Worm (Caenorhabditis elegans): ENCODE results near the gene srh-237.

DNA sequence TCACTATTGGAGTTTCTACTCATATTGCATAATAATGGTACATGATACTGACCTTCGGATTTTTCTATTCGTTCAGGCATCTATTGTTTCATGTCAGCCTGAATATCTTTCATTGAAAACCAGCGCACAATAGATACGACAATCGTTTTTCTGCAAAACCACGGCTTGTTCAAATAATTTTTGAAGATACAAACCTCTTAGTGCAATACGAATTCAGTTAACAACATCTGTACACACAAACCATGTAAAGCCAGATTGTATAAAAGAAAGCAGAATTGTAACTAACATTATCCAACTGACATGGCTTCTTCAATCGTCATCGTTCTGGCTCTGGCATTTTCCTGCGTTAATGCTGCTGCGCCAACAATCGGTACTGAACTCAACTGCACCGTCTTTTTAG is 15.3 kb downstream of the srh-237 start, which contains the start of gene ZK218.7:
- no peak for TF ChIP-seq ama-1 (optimal IDR thresholded peaks at IDR 0.05)
- no peak for TF ChIP-seq ceh-36 (tag; optimal IDR thresholded peaks at IDR 0.05)
- TF ChIP-seq ets-7 (tag; optimal IDR thresholded peaks at IDR 0.05), result no peak
- TF ChIP-seq B0310.2 (tag; optimal IDR thresholded peaks at IDR 0.05), result no peak
- no peak for TF ChIP-seq tbx-11 (GFP tag; IDR thresholded peaks at IDR 0.05)
- TF ChIP-seq tra-4 (tag; optimal IDR thresholded peaks at IDR 0.05), result no peak
- no peak for TF ChIP-seq hmbx-1 (tag; optimal IDR thresholded peaks at IDR 0.05)
- TF ChIP-seq F13C5.2 (tag; optimal IDR thresholded peaks at IDR 0.05), result no peak
- TF ChIP-seq ceh-13 (GFP tag; optimal IDR thresholded peaks at IDR 0.05), result no peak
- TF ChIP-seq aly-1 (tag; optimal IDR thresholded peaks at IDR 0.05), result no peak

Measured in whole organism, early embryonic.